Worm (Caenorhabditis elegans) whole organism, early embryonic: ENCODE measurements around the gene T03G6.1.

Source experiments
- B0310.2 ChIP-seq: sonication (generic microtip); optimal IDR thresholded peaks from 2 replicates; lab custom pipeline; 2016; ENCODE audit warnings: mild to moderate bottlenecking, missing genetic modification characterization, missing compliant biosample characterization
- F13C5.2 ChIP-seq: sonication (generic microtip); optimal IDR thresholded peaks from 2 replicates; lab custom pipeline; 2017; ENCODE audit warnings: mild to moderate bottlenecking, missing genetic modification characterization, inconsistent platforms, missing compliant biosample characterization
- aly-1 ChIP-seq: sonication (generic microtip); optimal IDR thresholded peaks from 2 replicates; lab custom pipeline; 2016; ENCODE audit warnings: missing genetic modification characterization, missing compliant biosample characterization
- ama-1 ChIP-seq: fragments of 150-350 bp; optimal IDR thresholded peaks from 2 replicates; lab custom pipeline; 2014
- ceh-13 ChIP-seq: fragments of 200-800 bp; sonication (Bioruptor generic); optimal IDR thresholded peaks from 2 replicates; lab custom pipeline; 2018; ENCODE audit warnings: mild to moderate bottlenecking, missing genetic modification characterization, missing compliant biosample characterization
- ceh-36 ChIP-seq: sonication (generic microtip); optimal IDR thresholded peaks from 2 replicates; lab custom pipeline; 2016; ENCODE audit warnings: missing genetic modification characterization, inconsistent platforms, missing compliant biosample characterization
- ets-7 ChIP-seq: sonication (generic microtip); optimal IDR thresholded peaks from 2 replicates; lab custom pipeline; 2016; ENCODE audit warnings: missing genotype, missing genetic modification characterization, missing compliant biosample characterization
- flt-1 ChIP-seq: fragments of 200-800 bp; sonication (Bioruptor generic); IDR thresholded peaks from 2 replicates; pipeline ENCODE4 v1.3.6; 2022; ENCODE audit warnings: missing genetic modification characterization, missing compliant biosample characterization
- hmbx-1 ChIP-seq: sonication (generic microtip); optimal IDR thresholded peaks from 2 replicates; lab custom pipeline; 2016; ENCODE audit warnings: mild to moderate bottlenecking, missing genetic modification characterization, missing compliant biosample characterization
- hmg-4 ChIP-seq: fragments of 200-800 bp; sonication (Bioruptor generic); optimal IDR thresholded peaks from 2 replicates; lab custom pipeline; 2018; ENCODE audit warnings: mild to moderate bottlenecking, missing genetic modification characterization, missing compliant biosample characterization
- hnd-1 ChIP-seq: sonication (generic microtip); optimal IDR thresholded peaks from 2 replicates; lab custom pipeline; 2016; ENCODE audit warnings: missing genetic modification characterization, missing compliant biosample characterization
- pes-1 ChIP-seq: fragments of 200-800 bp; sonication (Bioruptor generic); IDR thresholded peaks from 2 replicates; pipeline ENCODE4 v1.3.6; 2022; ENCODE audit warnings: missing genetic modification reagents, missing genetic modification characterization, missing compliant biosample characterization
- scrt-1 ChIP-seq: fragments of 200-800 bp; sonication (Bioruptor generic); IDR thresholded peaks from 2 replicates; pipeline ENCODE4 v1.3.6; 2022; ENCODE audit warnings: missing genetic modification characterization, missing compliant biosample characterization
- sea-1 ChIP-seq: fragments of 200-800 bp; sonication (Bioruptor generic); conservative IDR thresholded peaks from 2 replicates; pipeline ENCODE4 v1.3.6; 2022; ENCODE audit warnings: missing genetic modification characterization, missing compliant biosample characterization
- tbx-11 ChIP-seq: fragments of 200-800 bp; sonication (Bioruptor generic); IDR thresholded peaks from 2 replicates; pipeline ENCODE4 v1.3.6; 2022; ENCODE audit warnings: missing genetic modification characterization, missing compliant biosample characterization
- tbx-37 ChIP-seq: fragments of 200-800 bp; sonication (Bioruptor generic); conservative IDR thresholded peaks from 2 replicates; pipeline ENCODE4 v1.3.6; 2022; ENCODE audit warnings: missing genetic modification reagents, missing genetic modification characterization, missing compliant biosample characterization
- tra-4 ChIP-seq: sonication (generic microtip); optimal IDR thresholded peaks from 2 replicates; lab custom pipeline; 2017; ENCODE audit warnings: missing genetic modification characterization, missing compliant biosample characterization

The T03G6.1 gene

ce11 chrX:2590777-2591176 lies 17.3 kb upstream of the T03G6.1 start:
- TF ChIP-seq F13C5.2 (no peak), sea-1 (no peak), scrt-1 (GFP tag; lab: Robert Waterston, UW) (no peak), ama-1 (lab: Kevin White, UChicago) (no peak), pes-1 (GFP tag; lab: Robert Waterston, UW) (no peak), tbx-11 (no peak), hmbx-1 (tag; lab: Kevin White, UChicago) (no peak), flt-1 (GFP tag; lab: Robert Waterston, UW) (no peak), tra-4 (tag; lab: Kevin White, UChicago) (no peak), B0310.2 (no peak)

- TF ChIP-seq hnd-1 (tag; lab: Kevin White, UChicago) (no peak), ceh-36 (tag; lab: Kevin White, UChicago) (no peak), ceh-13 (no peak), hmg-4 (no peak), tra-4 (tag; lab: Kevin White, UChicago) (no peak), scrt-1 (GFP tag; lab: Robert Waterston, UW) (no peak), tbx-37 (GFP tag; lab: Robert Waterston, UW) (no peak), sea-1 (no peak), flt-1 (GFP tag; lab: Robert Waterston, UW) (no peak), pes-1 (GFP tag; lab: Robert Waterston, UW) (no peak), ets-7 (tag; lab: Kevin White, UChicago) (no peak), B0310.2 (no peak), hmbx-1 (tag; lab: Kevin White, UChicago) (no peak), aly-1 (tag; lab: Kevin White, UChicago) (no peak), F13C5.2 (no peak), ama-1 (lab: Kevin White, UChicago) (no peak), tbx-11 (no peak)
Observed at ce11 chrX:2591586-2592000, 16.4 kb upstream of the T03G6.1 start.

ce11 chrX:2592670-2593280 lies 15.3 kb upstream of the T03G6.1 start:
- TF ChIP-seq hmg-4 (no peak), pes-1 (GFP tag; lab: Robert Waterston, UW) (no peak), tbx-11 (no peak), ceh-13 (no peak), F13C5.2 (no peak), sea-1 (no peak), ceh-36 (tag; lab: Kevin White, UChicago) (no peak), ets-7 (tag; lab: Kevin White, UChicago) (no peak), aly-1 (tag; lab: Kevin White, UChicago) (no peak), flt-1 (GFP tag; lab: Robert Waterston, UW) (no peak), B0310.2 (no peak), hnd-1 (tag; lab: Kevin White, UChicago) (no peak), scrt-1 (GFP tag; lab: Robert Waterston, UW) (no peak), hmbx-1 (tag; lab: Kevin White, UChicago) (no peak), ama-1 (lab: Kevin White, UChicago) (no peak), tbx-37 (GFP tag; lab: Robert Waterston, UW) (no peak), tra-4 (tag; lab: Kevin White, UChicago) (no peak)

ce11 chrX:2593703-2594102 lies 14.3 kb upstream of the T03G6.1 start, which contains the start of the genes nhr-40 and T03G6.7:
nhr-40 (plus strand) TSS chrX:2594003.
T03G6.7 (plus strand) TSS chrX:2594039.
- TF ChIP-seq hmg-4 (no peak), aly-1 (tag; lab: Kevin White, UChicago) (no peak), flt-1 (GFP tag; lab: Robert Waterston, UW) (no peak)

- no peak for TF ChIP-seq hmbx-1 (tag; lab: Kevin White, UChicago)
- TF ChIP-seq ceh-36 (tag; lab: Kevin White, UChicago) = no peak
- TF ChIP-seq sea-1 = no peak
- no peak for TF ChIP-seq ets-7 (tag; lab: Kevin White, UChicago)
- no peak for TF ChIP-seq hmg-4
- TF ChIP-seq tra-4 (tag; lab: Kevin White, UChicago) = no peak
- TF ChIP-seq B0310.2 = no peak
- TF ChIP-seq pes-1 (GFP tag; lab: Robert Waterston, UW) = no peak
- no peak for TF ChIP-seq ceh-13
- no peak for TF ChIP-seq F13C5.2
- TF ChIP-seq aly-1 (tag; lab: Kevin White, UChicago) = no peak
- TF ChIP-seq tbx-37 (GFP tag; lab: Robert Waterston, UW) = no peak
- TF ChIP-seq scrt-1 (GFP tag; lab: Robert Waterston, UW) = no peak
Observed at ce11 chrX:2595027-2595756, 12.8 kb upstream of the T03G6.1 start.

ce11 chrX:2595757-2596059 lies 12.3 kb upstream of the T03G6.1 start:
- no peak for TF ChIP-seq B0310.2
- no peak for TF ChIP-seq F13C5.2
- no peak for TF ChIP-seq hmg-4
- no peak for TF ChIP-seq tbx-11
- TF ChIP-seq ceh-13 = no peak
- no peak for TF ChIP-seq flt-1 (GFP tag; lab: Robert Waterston, UW)
- no peak for TF ChIP-seq ama-1 (lab: Kevin White, UChicago)
- no peak for TF ChIP-seq sea-1

ce11 chrX:2596605-2597004 lies 11.4 kb upstream of the T03G6.1 start:
- no peak for TF ChIP-seq tra-4 (tag; lab: Kevin White, UChicago)
- TF ChIP-seq flt-1 (GFP tag; lab: Robert Waterston, UW) = no peak
- no peak for TF ChIP-seq ama-1 (lab: Kevin White, UChicago)
- TF ChIP-seq scrt-1 (GFP tag; lab: Robert Waterston, UW) = no peak

ce11 chrX:2598833-2599279 lies 9.2 kb upstream of the T03G6.1 start:
- TF ChIP-seq hmg-4 = peak; percentile 52
- 0 out of 2 replicates have a peak, but pooled peaks have one; percentile 15 for TF ChIP-seq scrt-1 (GFP tag; lab: Robert Waterston, UW)
- peak; percentile 45 for TF ChIP-seq F13C5.2
- TF ChIP-seq sea-1 = no peak
- TF ChIP-seq hnd-1 (tag; lab: Kevin White, UChicago) = no peak
